Fruit fly (Drosophila melanogaster) whole organism, embryonic: Measurements from ENCODE around the gene CG4586.

Experiments
- Antp ChIP-seq: fragments of 200-800 bp; sonication (Bioruptor generic); optimal IDR thresholded peaks from 3 replicates; lab custom pipeline; 2016; ENCODE audit warnings: missing biosample characterization, missing genetic modification characterization
- Atf-2 ChIP-seq: fragments of 200-800 bp; sonication (Bioruptor generic); optimal IDR thresholded peaks from 2 replicates; lab custom pipeline; 2016; ENCODE audit warnings: missing biosample characterization, missing genetic modification characterization
- B-H1 ChIP-seq: fragments of 200-800 bp; sonication (Bioruptor generic); IDR thresholded peaks from 3 replicates; pipeline ENCODE4 v1.3.6; 2022; ENCODE audit warnings: missing biosample characterization, missing genetic modification characterization
- B-H2 ChIP-seq: fragments of 200-800 bp; sonication (Bioruptor generic); optimal IDR thresholded peaks from 2 replicates; lab custom pipeline; 2018; ENCODE audit warnings: missing biosample characterization, mild to moderate bottlenecking, missing genetic modification characterization
- Bgb ChIP-seq: fragments of 200-800 bp; sonication (Bioruptor generic); IDR thresholded peaks from 2 replicates; pipeline ENCODE4 v1.3.6; 2022; ENCODE audit warnings: missing biosample characterization, missing genetic modification characterization; ENCODE audit not compliant: partially characterized antibody
- CG11456 ChIP-seq: fragments of 200-800 bp; sonication (Bioruptor generic); IDR thresholded peaks from 3 replicates; pipeline ENCODE4 v1.3.6; 2022; ENCODE audit warnings: missing biosample characterization, missing genetic modification characterization
- CG12219 ChIP-seq: fragments of 200-800 bp; sonication (Bioruptor generic); optimal IDR thresholded peaks from 3 replicates; lab custom pipeline; 2018; ENCODE audit warnings: missing biosample characterization, mild to moderate bottlenecking, missing genetic modification characterization
- CG13123 ChIP-seq: fragments of 200-800 bp; sonication (Bioruptor generic); optimal IDR thresholded peaks from 2 replicates; lab custom pipeline; 2016; ENCODE audit warnings: missing biosample characterization, missing genetic modification characterization
- CG1603 ChIP-seq: fragments of 200-800 bp; sonication (Bioruptor generic); optimal IDR thresholded peaks from 2 replicates; lab custom pipeline; 2019; ENCODE audit warnings: missing biosample characterization, mild to moderate bottlenecking, missing genetic modification characterization, moderate library complexity
- CG16863 ChIP-seq: fragments of 200-800 bp; sonication (Bioruptor generic); optimal IDR thresholded peaks from 3 replicates; lab custom pipeline; 2016; ENCODE audit warnings: missing biosample characterization, missing genetic modification characterization
- CG17359 ChIP-seq: fragments of 200-800 bp; sonication (Bioruptor generic); optimal IDR thresholded peaks from 3 replicates; lab custom pipeline; 2018; ENCODE audit warnings: missing biosample characterization, mild to moderate bottlenecking, missing genetic modification characterization, moderate library complexity
- CG18262 ChIP-seq: fragments of 200-800 bp; optimal IDR thresholded peaks from 3 replicates; lab custom pipeline; 2019; ENCODE audit warnings: missing biosample characterization, mild to moderate bottlenecking, missing genetic modification characterization, moderate library complexity
- CG3281 ChIP-seq: fragments of 200-800 bp; sonication (Bioruptor generic); optimal IDR thresholded peaks from 3 replicates; lab custom pipeline; 2017; ENCODE audit warnings: missing biosample characterization, mild to moderate bottlenecking, missing genetic modification characterization
- CG34376 ChIP-seq: fragments of 200-800 bp; sonication (Bioruptor generic); optimal IDR thresholded peaks from 2 replicates; lab custom pipeline; 2018; ENCODE audit warnings: missing biosample characterization, mild to moderate bottlenecking, missing genetic modification characterization
- CG3838 ChIP-seq: fragments of 200-800 bp; sonication (Bioruptor generic); optimal IDR thresholded peaks from 3 replicates; lab custom pipeline; 2016; ENCODE audit warnings: missing biosample characterization, missing genetic modification characterization
- CG3995 ChIP-seq: fragments of 200-800 bp; sonication (Bioruptor generic); optimal IDR thresholded peaks from 3 replicates; lab custom pipeline; 2016; ENCODE audit warnings: missing biosample characterization, missing genetic modification characterization
- CG4360 ChIP-seq: fragments of 200-800 bp; sonication (Bioruptor generic); IDR thresholded peaks from 2 replicates; pipeline ENCODE4 v1.3.6; 2022; ENCODE audit warnings: missing biosample characterization, missing genetic modification characterization
- CG4730 ChIP-seq: fragments of 200-800 bp; sonication (Bioruptor generic); IDR thresholded peaks from 2 replicates; pipeline ENCODE4 v1.3.6; 2022; ENCODE audit warnings: missing biosample characterization, missing genetic modification characterization
- CG5245 ChIP-seq: fragments of 200-800 bp; sonication (Bioruptor generic); optimal IDR thresholded peaks from 3 replicates; lab custom pipeline; 2016; ENCODE audit warnings: missing biosample characterization, missing genetic modification characterization
- CG9437 ChIP-seq: fragments of 200-800 bp; sonication (Bioruptor generic); optimal IDR thresholded peaks from 2 replicates; lab custom pipeline; 2018; ENCODE audit warnings: missing biosample characterization, mild to moderate bottlenecking, missing genetic modification characterization
- CG9876 ChIP-seq: fragments of 200-800 bp; sonication (Bioruptor generic); optimal IDR thresholded peaks from 2 replicates; lab custom pipeline; 2016; ENCODE audit warnings: missing biosample characterization, missing genetic modification characterization
- Chrac-16 ChIP-seq: fragments of 200-800 bp; sonication (Bioruptor generic); optimal IDR thresholded peaks from 3 replicates; lab custom pipeline; 2016; ENCODE audit warnings: missing biosample characterization, missing genetic modification characterization
- Deaf1 ChIP-seq: fragments of 200-800 bp; optimal IDR thresholded peaks from 3 replicates; lab custom pipeline; 2019; ENCODE audit warnings: missing biosample characterization, mild to moderate bottlenecking, missing genetic modification characterization, moderate library complexity
- Dip2 ChIP-seq: fragments of 200-800 bp; sonication (Bioruptor generic); IDR thresholded peaks from 2 replicates; pipeline ENCODE4 v1.3.6; 2022; ENCODE audit warnings: missing biosample characterization, missing genetic modification characterization
- Doc2 ChIP-seq: fragments of 200-800 bp; sonication (Bioruptor generic); IDR thresholded peaks from 2 replicates; pipeline ENCODE4 v1.3.6; 2022; ENCODE audit warnings: missing biosample characterization, missing genetic modification characterization
- HLH54F ChIP-seq: fragments of 200-800 bp; sonication (Bioruptor generic); optimal IDR thresholded peaks from 3 replicates; lab custom pipeline; 2016; ENCODE audit warnings: missing biosample characterization, missing genetic modification characterization
- Hr78 ChIP-seq, 2 experiments: fragments of 200-800 bp in 1 of 2; fragments of >200 bp in 1 of 2; sonication (Bioruptor generic) in 1 of 2; optimal IDR thresholded peaks; 2 replicates each; lab custom pipeline; 2017 to 2019; ENCODE audit warnings: missing biosample characterization in 2 of 2, missing genetic modification characterization in 2 of 2, mild to moderate bottlenecking in 1 of 2, moderate library complexity in 1 of 2
- Hsf ChIP-seq: fragments of 200-800 bp; sonication (Bioruptor generic); optimal IDR thresholded peaks from 3 replicates; lab custom pipeline; 2016; ENCODE audit warnings: missing biosample characterization, missing genetic modification characterization
- NC2α ChIP-seq: fragments of 200-800 bp; sonication (Bioruptor generic); optimal IDR thresholded peaks from 2 replicates; lab custom pipeline; 2016; ENCODE audit warnings: missing biosample characterization, missing genetic modification characterization
- NK7.1 ChIP-seq: fragments of 200-800 bp; sonication (Bioruptor generic); optimal IDR thresholded peaks from 3 replicates; lab custom pipeline; 2016; ENCODE audit warnings: missing biosample characterization, missing genetic modification characterization
- NfI ChIP-seq: fragments of 200-800 bp; sonication (Bioruptor generic); optimal IDR thresholded peaks from 3 replicates; lab custom pipeline; 2018; ENCODE audit warnings: missing biosample characterization, mild to moderate bottlenecking, missing genetic modification characterization, moderate library complexity
- Poxn ChIP-seq: fragments of 200-800 bp; sonication (Bioruptor generic); IDR thresholded peaks from 2 replicates; pipeline ENCODE4 v1.3.6; 2022; ENCODE audit warnings: missing biosample characterization, missing genetic modification characterization
- Ptx1 ChIP-seq: fragments of 200-800 bp; sonication (Bioruptor generic); IDR thresholded peaks from 2 replicates; pipeline ENCODE4 v1.3.6; 2022; ENCODE audit warnings: missing biosample characterization, missing genetic modification characterization
- Sry-β ChIP-seq: fragments of 200-800 bp; sonication (Bioruptor generic); optimal IDR thresholded peaks from 2 replicates; lab custom pipeline; 2018; ENCODE audit warnings: missing biosample characterization, mild to moderate bottlenecking, missing genetic modification characterization, moderate library complexity
- ap ChIP-seq: fragments of 200-800 bp; sonication (Bioruptor generic); IDR thresholded peaks from 2 replicates; pipeline ENCODE4 v1.3.6; 2022; ENCODE audit warnings: missing biosample characterization, missing genetic modification characterization
- ase ChIP-seq: fragments of 200-800 bp; sonication (Bioruptor generic); IDR thresholded peaks from 3 replicates; pipeline ENCODE4 v1.3.6; 2022; ENCODE audit warnings: missing biosample characterization, missing genetic modification characterization
- bigmax ChIP-seq: fragments of 200-800 bp; sonication (Bioruptor generic); optimal IDR thresholded peaks from 2 replicates; lab custom pipeline; 2018; ENCODE audit warnings: missing biosample characterization, mild to moderate bottlenecking, missing genetic modification characterization
- br ChIP-seq: fragments of >200 bp; optimal IDR thresholded peaks from 2 replicates; lab custom pipeline; 2017
- bsh ChIP-seq, 2 experiments: fragments of 200-800 bp; sonication (Bioruptor generic); optimal IDR thresholded peaks; 2 replicates each; lab custom pipeline; 2017 to 2018; ENCODE audit warnings: mild to moderate bottlenecking in 2 of 2, missing biosample characterization in 2 of 2, missing genetic modification characterization in 2 of 2, moderate library complexity in 1 of 2
- cwo ChIP-seq: fragments of 200-800 bp; sonication (Bioruptor generic); optimal IDR thresholded peaks from 3 replicates; lab custom pipeline; 2017; ENCODE audit warnings: missing biosample characterization, missing genetic modification characterization, mild to moderate bottlenecking, moderate library complexity, missing genetic modification reagents
- fd3F ChIP-seq: fragments of 200-800 bp; sonication (Bioruptor generic); optimal IDR thresholded peaks from 2 replicates; lab custom pipeline; 2018; ENCODE audit warnings: missing biosample characterization, mild to moderate bottlenecking, missing genetic modification characterization, moderate library complexity
- fd64A ChIP-seq: fragments of 200-800 bp; sonication (Bioruptor generic); optimal IDR thresholded peaks from 3 replicates; lab custom pipeline; 2018; ENCODE audit warnings: missing biosample characterization, mild to moderate bottlenecking, missing genetic modification characterization
- jigr1 ChIP-seq: fragments of 200-800 bp; sonication (Bioruptor generic); IDR thresholded peaks from 3 replicates; pipeline ENCODE4 v1.3.6; 2022; ENCODE audit warnings: missing biosample characterization, missing genetic modification characterization
- ken ChIP-seq: fragments of 200-800 bp; sonication (Bioruptor generic); IDR thresholded peaks from 3 replicates; pipeline ENCODE4 v1.3.6; 2022; ENCODE audit warnings: missing biosample characterization, missing genetic modification characterization
- lilli ChIP-seq: fragments of 200-800 bp; sonication (Bioruptor generic); optimal IDR thresholded peaks from 3 replicates; lab custom pipeline; 2016; ENCODE audit warnings: missing biosample characterization, missing genetic modification characterization
- oc ChIP-seq: fragments of 200-800 bp; sonication (Bioruptor generic); optimal IDR thresholded peaks from 2 replicates; lab custom pipeline; 2018; ENCODE audit warnings: missing biosample characterization, mild to moderate bottlenecking, missing genetic modification characterization, moderate library complexity
- phol ChIP-seq: fragments of 200-800 bp; sonication (Bioruptor generic); optimal IDR thresholded peaks from 3 replicates; lab custom pipeline; 2018; ENCODE audit warnings: missing biosample characterization, mild to moderate bottlenecking, missing genetic modification characterization, moderate library complexity
- psq ChIP-seq: fragments of 200-800 bp; sonication (Bioruptor generic); optimal IDR thresholded peaks from 2 replicates; lab custom pipeline; 2017; ENCODE audit warnings: missing biosample characterization, missing genetic modification characterization
- schlank ChIP-seq: fragments of 200-800 bp; sonication (Bioruptor generic); optimal IDR thresholded peaks from 2 replicates; lab custom pipeline; 2018; ENCODE audit warnings: missing biosample characterization, mild to moderate bottlenecking, missing genetic modification characterization
- ttk ChIP-seq: fragments of 200-800 bp; sonication (Bioruptor generic); IDR thresholded peaks from 2 replicates; pipeline ENCODE4 v2.1.2; 2022; ENCODE audit warnings: missing biosample characterization, missing genetic modification characterization
- unpg ChIP-seq: fragments of 200-800 bp; sonication (Bioruptor generic); optimal IDR thresholded peaks from 3 replicates; lab custom pipeline; 2018; ENCODE audit warnings: missing biosample characterization, mild to moderate bottlenecking, missing genetic modification characterization, moderate library complexity
- usp ChIP-seq: fragments of >200 bp; optimal IDR thresholded peaks from 2 replicates; lab custom pipeline; 2017; ENCODE audit warnings: missing biosample characterization, missing genetic modification characterization
- zen ChIP-seq: fragments of 200-800 bp; sonication (Bioruptor generic); optimal IDR thresholded peaks from 3 replicates; lab custom pipeline; 2018; ENCODE audit warnings: missing biosample characterization, mild to moderate bottlenecking, missing genetic modification characterization, moderate library complexity

Gene CG4586

dm6 chrX:6968564-6968963, 1.2 kb upstream of the CG4586 start, which contains the start of gene Setd3 (continued):
- TF ChIP-seq bsh (GFP tag; optimal IDR thresholded peaks at IDR 0.05; lab: Kevin White, UChicago) (no peak), Hr78 (GFP tag; optimal IDR thresholded peaks at IDR 0.05; lab: Kevin White, UChicago) (no peak), ken (no peak), Hsf (GFP tag; lab: Kevin White, UChicago) (no peak), CG3281 (GFP tag; lab: Kevin White, UChicago) (no peak), unpg (GFP tag; lab: Kevin White, UChicago) (peak; percentile 19), B-H2 (GFP tag; lab: Kevin White, UChicago) (no peak), ase (GFP tag; lab: Robert Waterston, UW) (no peak), CG5245 (no peak), Antp (no peak), CG4360 (GFP tag; lab: Robert Waterston, UW) (0 out of 2 replicates have a peak, but pooled peaks have one; percentile 22), Dip2 (GFP tag; lab: Robert Waterston, UW) (no peak), Poxn (GFP tag; lab: Robert Waterston, UW) (no peak), fd64A (GFP tag; lab: Kevin White, UChicago) (no peak), Sry-β (GFP tag; lab: Kevin White, UChicago) (no peak), phol (tag; lab: Kevin White, UChicago) (no peak), psq (GFP tag; lab: Kevin White, UChicago) (no peak), CG18262 (tag; lab: Kevin White, UChicago) (no peak), CG3995 (GFP tag; lab: Kevin White, UChicago) (no peak), Chrac-16 (GFP tag; lab: Kevin White, UChicago) (no peak), NC2α (GFP tag; lab: Kevin White, UChicago) (no peak), Atf-2 (GFP tag; lab: Kevin White, UChicago) (no peak), ap (GFP tag; lab: Robert Waterston, UW) (no peak), CG34376 (GFP tag; lab: Kevin White, UChicago) (no peak), CG9437 (no peak), CG16863 (no peak), oc (no peak), zen (tag; lab: Kevin White, UChicago) (no peak), CG1603 (tag; lab: Kevin White, UChicago) (peak; percentile 6), bigmax (no peak), Ptx1 (GFP tag; lab: Robert Waterston, UW) (no peak), CG13123 (GFP tag; lab: Kevin White, UChicago) (no peak), lilli (no peak), ttk (GFP tag; lab: Robert Waterston, UW) (no peak), HLH54F (no peak), CG17359 (no peak), CG12219 (no peak), CG9876 (no peak), cwo (GFP tag; lab: Kevin White, UChicago) (no peak), NK7.1 (GFP tag; lab: Kevin White, UChicago) (no peak), Deaf1 (tag; lab: Kevin White, UChicago) (no peak), B-H1 (no peak), schlank (no peak), fd3F (GFP tag; lab: Kevin White, UChicago) (no peak), usp (GFP tag; lab: Kevin White, UChicago) (no peak), CG3838 (GFP tag; lab: Kevin White, UChicago) (no peak), CG11456 (GFP tag; lab: Robert Waterston, UW) (no peak), Bgb (GFP tag; lab: Robert Waterston, UW) (no peak), CG4730 (no peak), jigr1 (no peak), Doc2 (no peak), br (lab: Kevin White, UChicago) (no peak), NfI (GFP tag; lab: Kevin White, UChicago) (no peak)
